Fruit fly (Drosophila melanogaster): Measurements from ENCODE around the gene Snx17.

DNA sequence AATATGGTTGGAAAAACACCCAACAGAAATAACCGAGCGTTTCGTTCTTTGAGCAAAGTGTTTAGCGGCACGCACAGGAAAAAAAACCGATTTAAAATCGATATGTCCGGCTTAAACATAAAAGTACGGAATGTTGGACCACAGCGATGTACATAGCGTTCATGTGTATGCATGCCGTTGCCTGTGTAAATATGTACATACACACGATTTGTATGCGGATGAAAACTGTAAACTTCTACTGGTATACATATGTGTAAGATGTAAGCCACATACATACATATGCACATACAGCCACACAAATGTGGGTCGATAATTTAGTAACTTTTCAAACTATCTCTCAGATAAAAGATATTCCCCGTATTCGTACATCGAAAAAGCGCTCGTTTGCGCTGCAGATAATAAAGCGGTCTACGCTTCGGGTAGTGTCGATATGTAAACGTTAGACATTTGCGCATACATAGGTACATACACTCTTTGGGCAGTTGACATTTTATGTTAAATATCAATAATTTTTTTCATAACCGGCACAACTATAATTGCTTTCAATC lies 43.0 kb upstream of the Snx17 start:
- TF ChIP-seq eg (GFP tag; IDR thresholded peaks at IDR 0.05) (no peak), Met (GFP tag; optimal IDR thresholded peaks at IDR 0.05) (no peak), Gug (GFP tag; IDR thresholded peaks at IDR 0.05) (no peak), CG3032 (tag; optimal IDR thresholded peaks at IDR 0.05) (no peak), Ets96B (tag; optimal IDR thresholded peaks at IDR 0.05) (no peak), net (GFP tag; optimal IDR thresholded peaks at IDR 0.05) (no peak), CG8119 (GFP tag; IDR thresholded peaks at IDR 0.05) (no peak), ss (GFP tag; optimal IDR thresholded peaks at IDR 0.05) (no peak), CG6854 (GFP tag; optimal IDR thresholded peaks at IDR 0.05) (no peak), CG16779 (tag; optimal IDR thresholded peaks at IDR 0.05) (no peak), CG3919 (GFP tag; optimal IDR thresholded peaks at IDR 0.05) (no peak), Sox102F (GFP tag; optimal IDR thresholded peaks at IDR 0.05) (no peak), Hr39 (GFP tag; optimal IDR thresholded peaks at IDR 0.05) (no peak)

Measured in whole organism, prepupa.